Worm (Caenorhabditis elegans) whole organism, mixed stage, embryonic: Measurements from ENCODE around the gene C33F10.12.

Source experiments
- ceh-83 ChIP-seq: fragments of 200-800 bp; sonication (Bioruptor generic); optimal IDR thresholded peaks from 2 replicates; lab custom pipeline; 2018; ENCODE audit warnings: mild to moderate bottlenecking, missing genetic modification characterization, missing compliant biosample characterization
- ces-1 ChIP-seq: fragments of 150-350 bp; optimal IDR thresholded peaks from 2 replicates; lab custom pipeline; 2014; ENCODE audit warnings: missing biosample characterization, missing genetic modification reagents, missing genetic modification characterization
- nhr-12 ChIP-seq: fragments of 150-350 bp; optimal IDR thresholded peaks from 2 replicates; lab custom pipeline; 2014; ENCODE audit warnings: missing biosample characterization, missing genetic modification characterization
- nhr-28 ChIP-seq: fragments of 150-350 bp; optimal IDR thresholded peaks from 2 replicates; lab custom pipeline; 2014; ENCODE audit warnings: missing biosample characterization, missing genetic modification characterization
- pha-4 ChIP-seq: fragments of 150-350 bp; optimal IDR thresholded peaks from 2 replicates; lab custom pipeline; 2018; ENCODE audit warnings: missing biosample characterization, missing genetic modification reagents, missing genetic modification characterization
- snpc-4 ChIP-seq: fragments of 150-350 bp; optimal IDR thresholded peaks from 2 replicates; lab custom pipeline; 2014; ENCODE audit warnings: missing biosample characterization, missing genetic modification characterization
- sptf-1 ChIP-seq: sonication (generic microtip); optimal IDR thresholded peaks from 2 replicates; lab custom pipeline; 2017; ENCODE audit warnings: mild to moderate bottlenecking, missing genetic modification characterization, moderate library complexity, missing compliant biosample characterization
- ztf-11 ChIP-seq: fragments of 150-350 bp; optimal IDR thresholded peaks from 2 replicates; lab custom pipeline; 2014; ENCODE audit warnings: missing biosample characterization, missing genetic modification characterization

DNA sequence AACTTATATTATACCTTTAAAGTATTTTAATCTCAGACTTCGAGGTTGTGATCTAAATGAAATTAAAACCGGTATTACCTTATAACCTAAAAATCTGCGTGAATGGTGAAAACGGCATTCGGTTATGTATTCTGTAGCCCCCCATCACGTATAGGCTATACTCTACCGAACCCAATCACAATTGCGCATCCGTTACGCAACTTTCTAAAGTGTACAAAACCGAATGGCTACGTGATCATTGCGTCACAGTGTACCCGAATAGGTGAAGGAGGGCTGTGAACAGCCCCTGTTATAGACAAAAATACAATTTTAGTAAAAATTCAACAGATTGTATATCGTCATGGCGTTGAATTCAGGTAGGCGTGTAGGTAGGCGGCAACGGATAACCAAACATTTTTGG lies 14.9 kb downstream of the C33F10.12 start:
- TF ChIP-seq ces-1 (GFP tag; lab: Kevin White, UChicago) (no peak), snpc-4 (tag; lab: Kevin White, UChicago) (no peak), sptf-1 (tag; lab: Kevin White, UChicago) (no peak), nhr-12 (tag; lab: Kevin White, UChicago) (no peak), ceh-83 (GFP tag; lab: Kevin White, UChicago) (no peak), pha-4 (tag; lab: Kevin White, UChicago) (no peak), nhr-28 (tag; lab: Kevin White, UChicago) (no peak), ztf-11 (tag; lab: Kevin White, UChicago) (no peak)
